Worm (Caenorhabditis elegans) whole organism, early embryonic: Measurements from ENCODE around the gene nhx-4.

Experiments used
- B0310.2 ChIP-seq: sonication (generic microtip); optimal IDR thresholded peaks from 2 replicates; lab custom pipeline; 2016; ENCODE audit warnings: mild to moderate bottlenecking, missing genetic modification characterization, missing compliant biosample characterization
- F13C5.2 ChIP-seq: sonication (generic microtip); optimal IDR thresholded peaks from 2 replicates; lab custom pipeline; 2017; ENCODE audit warnings: mild to moderate bottlenecking, missing genetic modification characterization, inconsistent platforms, missing compliant biosample characterization
- aly-1 ChIP-seq: sonication (generic microtip); optimal IDR thresholded peaks from 2 replicates; lab custom pipeline; 2016; ENCODE audit warnings: missing genetic modification characterization, missing compliant biosample characterization
- ama-1 ChIP-seq: fragments of 150-350 bp; optimal IDR thresholded peaks from 2 replicates; lab custom pipeline; 2014
- ceh-13 ChIP-seq: fragments of 200-800 bp; sonication (Bioruptor generic); optimal IDR thresholded peaks from 2 replicates; lab custom pipeline; 2018; ENCODE audit warnings: mild to moderate bottlenecking, missing genetic modification characterization, missing compliant biosample characterization
- ceh-36 ChIP-seq: sonication (generic microtip); optimal IDR thresholded peaks from 2 replicates; lab custom pipeline; 2016; ENCODE audit warnings: missing genetic modification characterization, inconsistent platforms, missing compliant biosample characterization
- ets-7 ChIP-seq: sonication (generic microtip); optimal IDR thresholded peaks from 2 replicates; lab custom pipeline; 2016; ENCODE audit warnings: missing genotype, missing genetic modification characterization, missing compliant biosample characterization
- flt-1 ChIP-seq: fragments of 200-800 bp; sonication (Bioruptor generic); IDR thresholded peaks from 2 replicates; pipeline ENCODE4 v1.3.6; 2022; ENCODE audit warnings: missing genetic modification characterization, missing compliant biosample characterization
- hmbx-1 ChIP-seq: sonication (generic microtip); optimal IDR thresholded peaks from 2 replicates; lab custom pipeline; 2016; ENCODE audit warnings: mild to moderate bottlenecking, missing genetic modification characterization, missing compliant biosample characterization
- hmg-4 ChIP-seq: fragments of 200-800 bp; sonication (Bioruptor generic); optimal IDR thresholded peaks from 2 replicates; lab custom pipeline; 2018; ENCODE audit warnings: mild to moderate bottlenecking, missing genetic modification characterization, missing compliant biosample characterization
- hnd-1 ChIP-seq: sonication (generic microtip); optimal IDR thresholded peaks from 2 replicates; lab custom pipeline; 2016; ENCODE audit warnings: missing genetic modification characterization, missing compliant biosample characterization
- pes-1 ChIP-seq: fragments of 200-800 bp; sonication (Bioruptor generic); IDR thresholded peaks from 2 replicates; pipeline ENCODE4 v1.3.6; 2022; ENCODE audit warnings: missing genetic modification reagents, missing genetic modification characterization, missing compliant biosample characterization
- scrt-1 ChIP-seq: fragments of 200-800 bp; sonication (Bioruptor generic); IDR thresholded peaks from 2 replicates; pipeline ENCODE4 v1.3.6; 2022; ENCODE audit warnings: missing genetic modification characterization, missing compliant biosample characterization
- sea-1 ChIP-seq: fragments of 200-800 bp; sonication (Bioruptor generic); conservative IDR thresholded peaks from 2 replicates; pipeline ENCODE4 v1.3.6; 2022; ENCODE audit warnings: missing genetic modification characterization, missing compliant biosample characterization
- tbx-11 ChIP-seq: fragments of 200-800 bp; sonication (Bioruptor generic); IDR thresholded peaks from 2 replicates; pipeline ENCODE4 v1.3.6; 2022; ENCODE audit warnings: missing genetic modification characterization, missing compliant biosample characterization
- tbx-37 ChIP-seq: fragments of 200-800 bp; sonication (Bioruptor generic); conservative IDR thresholded peaks from 2 replicates; pipeline ENCODE4 v1.3.6; 2022; ENCODE audit warnings: missing genetic modification reagents, missing genetic modification characterization, missing compliant biosample characterization
- tra-4 ChIP-seq: sonication (generic microtip); optimal IDR thresholded peaks from 2 replicates; lab custom pipeline; 2017; ENCODE audit warnings: missing genetic modification characterization, missing compliant biosample characterization

Gene nhx-4

ce11 chrX:6941711-6942110, 27.6 kb downstream of the nhx-4 start:
- TF ChIP-seq aly-1 (no peak), ets-7 (tag; lab: Kevin White, UChicago) (no peak), flt-1 (no peak), scrt-1 (GFP tag; lab: Robert Waterston, UW) (no peak), B0310.2 (tag; lab: Kevin White, UChicago) (no peak), tra-4 (no peak), hmbx-1 (no peak), tbx-37 (GFP tag; lab: Robert Waterston, UW) (no peak), tbx-11 (GFP tag; lab: Robert Waterston, UW) (no peak), hmg-4 (no peak)

- TF ChIP-seq ets-7 (tag; lab: Kevin White, UChicago) (no peak), ceh-36 (tag; lab: Kevin White, UChicago) (no peak), hmg-4 (no peak), ceh-13 (GFP tag; lab: Kevin White, UChicago) (no peak), aly-1 (no peak), scrt-1 (GFP tag; lab: Robert Waterston, UW) (no peak), tra-4 (no peak), tbx-37 (GFP tag; lab: Robert Waterston, UW) (no peak), tbx-11 (GFP tag; lab: Robert Waterston, UW) (no peak), F13C5.2 (tag; lab: Kevin White, UChicago) (no peak), hnd-1 (tag; lab: Kevin White, UChicago) (no peak), sea-1 (GFP tag; lab: Robert Waterston, UW) (no peak), pes-1 (GFP tag; lab: Robert Waterston, UW) (no peak), ama-1 (lab: Kevin White, UChicago) (no peak)
These were observed 32.7 kb downstream of the nhx-4 start for ce11 chrX:6946789-6947188.

ce11 chrX:6953339-6953738, 39.2 kb downstream of the nhx-4 start:
- TF ChIP-seq tra-4: no peak
- TF ChIP-seq pes-1 (GFP tag; lab: Robert Waterston, UW): no peak
- TF ChIP-seq tbx-37 (GFP tag; lab: Robert Waterston, UW): no peak
- TF ChIP-seq ama-1 (lab: Kevin White, UChicago): no peak
- no peak for TF ChIP-seq aly-1
- TF ChIP-seq ceh-36 (tag; lab: Kevin White, UChicago): no peak
- TF ChIP-seq hmg-4: no peak
- TF ChIP-seq flt-1: no peak
- no peak for TF ChIP-seq F13C5.2 (tag; lab: Kevin White, UChicago)
- TF ChIP-seq scrt-1 (GFP tag; lab: Robert Waterston, UW): no peak
- TF ChIP-seq ets-7 (tag; lab: Kevin White, UChicago): no peak

ce11 chrX:6956299-6956698, 42.2 kb downstream of the nhx-4 start, which contains the start of gene inx-1:
inx-1 (minus strand) TSS chrX:6956399.
- TF ChIP-seq scrt-1 (GFP tag; lab: Robert Waterston, UW) (no peak), ama-1 (lab: Kevin White, UChicago) (no peak), flt-1 (no peak), sea-1 (GFP tag; lab: Robert Waterston, UW) (no peak), aly-1 (no peak), F13C5.2 (tag; lab: Kevin White, UChicago) (no peak), tra-4 (no peak), ceh-36 (tag; lab: Kevin White, UChicago) (no peak), tbx-37 (GFP tag; lab: Robert Waterston, UW) (no peak), B0310.2 (tag; lab: Kevin White, UChicago) (no peak), tbx-11 (GFP tag; lab: Robert Waterston, UW) (no peak), pes-1 (GFP tag; lab: Robert Waterston, UW) (no peak), ets-7 (tag; lab: Kevin White, UChicago) (no peak)

ce11 chrX:6958914-6959313, 44.8 kb downstream of the nhx-4 start:
- TF ChIP-seq hnd-1 (tag; lab: Kevin White, UChicago): no peak
- no peak for TF ChIP-seq scrt-1 (GFP tag; lab: Robert Waterston, UW)
- no peak for TF ChIP-seq tbx-11 (GFP tag; lab: Robert Waterston, UW)
- no peak for TF ChIP-seq pes-1 (GFP tag; lab: Robert Waterston, UW)
- TF ChIP-seq ets-7 (tag; lab: Kevin White, UChicago): no peak
- no peak for TF ChIP-seq ceh-36 (tag; lab: Kevin White, UChicago)
- TF ChIP-seq sea-1 (GFP tag; lab: Robert Waterston, UW): no peak
- no peak for TF ChIP-seq tra-4
- TF ChIP-seq ama-1 (lab: Kevin White, UChicago): no peak
- no peak for TF ChIP-seq B0310.2 (tag; lab: Kevin White, UChicago)
- no peak for TF ChIP-seq hmg-4
- TF ChIP-seq ceh-13 (GFP tag; lab: Kevin White, UChicago): no peak
- TF ChIP-seq aly-1: no peak
- no peak for TF ChIP-seq hmbx-1
- TF ChIP-seq F13C5.2 (tag; lab: Kevin White, UChicago): no peak
- TF ChIP-seq tbx-37 (GFP tag; lab: Robert Waterston, UW): no peak
- TF ChIP-seq flt-1: no peak

ce11 chrX:6959534-6959933, 45.4 kb downstream of the nhx-4 start:
- TF ChIP-seq ceh-36 (tag; lab: Kevin White, UChicago): no peak
- no peak for TF ChIP-seq hnd-1 (tag; lab: Kevin White, UChicago)
- no peak for TF ChIP-seq flt-1
- no peak for TF ChIP-seq ceh-13 (GFP tag; lab: Kevin White, UChicago)
- TF ChIP-seq F13C5.2 (tag; lab: Kevin White, UChicago): no peak
- TF ChIP-seq aly-1: no peak
- TF ChIP-seq scrt-1 (GFP tag; lab: Robert Waterston, UW): no peak
- no peak for TF ChIP-seq B0310.2 (tag; lab: Kevin White, UChicago)
- TF ChIP-seq ama-1 (lab: Kevin White, UChicago): no peak
- TF ChIP-seq tbx-11 (GFP tag; lab: Robert Waterston, UW): no peak
- TF ChIP-seq sea-1 (GFP tag; lab: Robert Waterston, UW): no peak
- no peak for TF ChIP-seq hmg-4
- no peak for TF ChIP-seq tra-4
- no peak for TF ChIP-seq tbx-37 (GFP tag; lab: Robert Waterston, UW)
- no peak for TF ChIP-seq pes-1 (GFP tag; lab: Robert Waterston, UW)
- no peak for TF ChIP-seq hmbx-1
- no peak for TF ChIP-seq ets-7 (tag; lab: Kevin White, UChicago)

- TF ChIP-seq pes-1 (GFP tag; lab: Robert Waterston, UW): no peak
- TF ChIP-seq hnd-1 (tag; lab: Kevin White, UChicago): no peak
- TF ChIP-seq tbx-37 (GFP tag; lab: Robert Waterston, UW): no peak
- TF ChIP-seq tra-4: no peak
- TF ChIP-seq tbx-11 (GFP tag; lab: Robert Waterston, UW): no peak
- TF ChIP-seq sea-1 (GFP tag; lab: Robert Waterston, UW): no peak
- TF ChIP-seq flt-1: no peak
- no peak for TF ChIP-seq ceh-36 (tag; lab: Kevin White, UChicago)
- no peak for TF ChIP-seq ets-7 (tag; lab: Kevin White, UChicago)
- no peak for TF ChIP-seq ceh-13 (GFP tag; lab: Kevin White, UChicago)
- no peak for TF ChIP-seq scrt-1 (GFP tag; lab: Robert Waterston, UW)
- no peak for TF ChIP-seq B0310.2 (tag; lab: Kevin White, UChicago)
- TF ChIP-seq aly-1: no peak
- no peak for TF ChIP-seq hmbx-1
- no peak for TF ChIP-seq F13C5.2 (tag; lab: Kevin White, UChicago)
- no peak for TF ChIP-seq hmg-4
- no peak for TF ChIP-seq ama-1 (lab: Kevin White, UChicago)
These were observed 48.3 kb downstream of the nhx-4 start for ce11 chrX:6962347-6962746.
